Worm (Caenorhabditis elegans): ENCODE data around the gene irld-59.

- TF ChIP-seq ZK546.5 (tag; optimal IDR thresholded peaks at IDR 0.05) (no peak), unc-62 (GFP tag; optimal IDR thresholded peaks at IDR 0.05) (no peak), lsy-2 (tag; optimal IDR thresholded peaks at IDR 0.05) (no peak), mab-5 (tag; optimal IDR thresholded peaks at IDR 0.05) (no peak), zag-1 (tag; optimal IDR thresholded peaks at IDR 0.05) (no peak), ama-1 (optimal IDR thresholded peaks at IDR 0.05) (no peak), dmd-4 (tag; optimal IDR thresholded peaks at IDR 0.05) (no peak), skn-1 (tag; optimal IDR thresholded peaks at IDR 0.05) (no peak), elt-1 (tag; optimal IDR thresholded peaks at IDR 0.05) (no peak), mdl-1 (tag; optimal IDR thresholded peaks at IDR 0.05) (no peak)
These were observed 40.6 kb downstream of the irld-59 start for ce11 chrIV:15377473-15377872.
